Worm (Caenorhabditis elegans): ENCODE measurements around the gene rhr-2.

DNA sequence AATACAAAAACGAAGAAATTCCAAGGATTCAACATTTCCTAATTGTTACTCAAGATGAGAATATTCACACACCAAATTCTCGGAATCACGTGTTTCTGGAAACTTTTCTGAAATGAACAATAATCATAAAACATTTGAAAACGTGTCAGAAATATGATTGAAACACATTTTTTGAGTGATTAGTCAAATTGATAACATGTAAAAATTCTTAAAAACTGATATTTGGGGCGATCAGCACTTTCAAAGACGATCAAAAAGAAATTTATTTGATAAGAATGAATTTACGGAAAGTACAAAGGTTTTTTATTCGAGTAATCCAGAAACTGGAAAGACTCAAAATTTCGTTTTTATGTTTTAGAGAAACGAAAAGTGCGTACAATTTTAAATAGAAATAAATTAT lies 14.2 kb downstream of the rhr-2 start, which contains the start of gene tre-3:
- TF ChIP-seq ceh-14 (tag; optimal IDR thresholded peaks at IDR 0.05) = no peak
- no peak for TF ChIP-seq ama-1 (optimal IDR thresholded peaks at IDR 0.05)
- TF ChIP-seq nhr-11 (tag; optimal IDR thresholded peaks at IDR 0.05) = no peak
- no peak for TF ChIP-seq eyg-1 (tag; optimal IDR thresholded peaks at IDR 0.05)
- no peak for TF ChIP-seq pha-4 (tag; optimal IDR thresholded peaks at IDR 0.05)
- no peak for TF ChIP-seq ceh-31 (tag; optimal IDR thresholded peaks at IDR 0.05)
- TF ChIP-seq sdc-2 (tag; optimal IDR thresholded peaks at IDR 0.05) = no peak
- TF ChIP-seq dve-1 (tag; optimal IDR thresholded peaks at IDR 0.05) = no peak
